Fruit fly (Drosophila melanogaster) whole organism, embryonic: Measurements from ENCODE around the gene CG33181.
A peak's percentile ranks its signal among the peaks of the same experiment; 100 is the strongest.

ENCODE experiments used
- Adf1 ChIP-seq: fragments of 200-800 bp; sonication (Bioruptor generic); IDR thresholded peaks from 2 replicates; pipeline ENCODE4 v1.3.6; 2022; ENCODE audit warnings: missing biosample characterization, missing genetic modification characterization
- Bteb2 ChIP-seq: fragments of 200-800 bp; sonication (Bioruptor generic); optimal IDR thresholded peaks from 2 replicates; lab custom pipeline; 2016; ENCODE audit warnings: missing biosample characterization, missing genetic modification characterization
- C15 ChIP-seq: fragments of 200-800 bp; sonication (Bioruptor generic); IDR thresholded peaks from 3 replicates; pipeline ENCODE4 v1.3.6; 2022; ENCODE audit warnings: missing biosample characterization, missing genetic modification characterization
- CG12071 ChIP-seq: fragments of 200-800 bp; sonication (Bioruptor generic); optimal IDR thresholded peaks from 3 replicates; lab custom pipeline; 2018; ENCODE audit warnings: missing biosample characterization, mild to moderate bottlenecking, missing genetic modification characterization
- CG12155 ChIP-seq: fragments of 200-800 bp; sonication (Bioruptor generic); optimal IDR thresholded peaks from 3 replicates; lab custom pipeline; 2016; ENCODE audit warnings: missing biosample characterization, missing genetic modification characterization
- CG12391 ChIP-seq: fragments of 200-800 bp; sonication (Bioruptor generic); optimal IDR thresholded peaks from 3 replicates; lab custom pipeline; 2018; ENCODE audit warnings: missing biosample characterization, mild to moderate bottlenecking, missing genetic modification characterization, moderate library complexity
- CG14860 ChIP-seq: fragments of 200-800 bp; sonication (Bioruptor generic); IDR thresholded peaks from 3 replicates; pipeline ENCODE4 v1.3.6; 2022; ENCODE audit warnings: missing biosample characterization, missing genetic modification characterization; ENCODE audit not compliant: partially characterized antibody
- CG16779 ChIP-seq: fragments of 200-800 bp; sonication (Bioruptor generic); IDR thresholded peaks from 2 replicates; pipeline ENCODE4 v1.3.6; 2022; ENCODE audit warnings: missing biosample characterization, missing genetic modification characterization
- CG17385 ChIP-seq: fragments of 200-800 bp; sonication (Bioruptor generic); optimal IDR thresholded peaks from 3 replicates; lab custom pipeline; 2018; ENCODE audit warnings: missing biosample characterization, mild to moderate bottlenecking, missing genetic modification characterization
- CG18262 ChIP-seq: fragments of 200-800 bp; optimal IDR thresholded peaks from 3 replicates; lab custom pipeline; 2019; ENCODE audit warnings: missing biosample characterization, mild to moderate bottlenecking, missing genetic modification characterization, moderate library complexity
- CG2120 ChIP-seq: fragments of 200-800 bp; sonication (Bioruptor generic); optimal IDR thresholded peaks from 3 replicates; lab custom pipeline; 2016; ENCODE audit warnings: missing biosample characterization, missing genetic modification characterization
- CG30020 ChIP-seq: fragments of 200-800 bp; optimal IDR thresholded peaks from 2 replicates; lab custom pipeline; 2019; ENCODE audit warnings: missing biosample characterization, mild to moderate bottlenecking, missing genetic modification characterization, moderate library complexity
- CG3065 ChIP-seq: fragments of 200-800 bp; sonication (Bioruptor generic); optimal IDR thresholded peaks from 2 replicates; lab custom pipeline; 2016; ENCODE audit warnings: missing biosample characterization, missing genetic modification characterization
- CG32767 ChIP-seq: fragments of 200-800 bp; sonication (Bioruptor generic); IDR thresholded peaks from 2 replicates; pipeline ENCODE4 v1.3.6; 2022; ENCODE audit warnings: missing biosample characterization, missing genetic modification characterization
- CG6765 ChIP-seq: fragments of 200-800 bp; sonication (Bioruptor generic); optimal IDR thresholded peaks from 3 replicates; lab custom pipeline; 2017; ENCODE audit warnings: missing biosample characterization, mild to moderate bottlenecking, missing genetic modification characterization
- CG7786 ChIP-seq: fragments of 200-800 bp; sonication (Bioruptor generic); optimal IDR thresholded peaks from 2 replicates; lab custom pipeline; 2016; ENCODE audit warnings: missing biosample characterization, missing genetic modification characterization
- CG8089 ChIP-seq: fragments of 200-800 bp; sonication (Bioruptor generic); optimal IDR thresholded peaks from 3 replicates; lab custom pipeline; 2016; ENCODE audit warnings: missing biosample characterization, missing genetic modification characterization
- Doc3 ChIP-seq: fragments of 200-800 bp; sonication (Bioruptor generic); IDR thresholded peaks from 3 replicates; pipeline ENCODE4 v1.3.6; 2022; ENCODE audit warnings: missing biosample characterization, missing genetic modification characterization; ENCODE audit not compliant: partially characterized antibody
- Dref ChIP-seq: fragments of 200-800 bp; sonication (Bioruptor generic); IDR thresholded peaks from 2 replicates; pipeline ENCODE4 v1.3.6; 2022; ENCODE audit warnings: missing biosample characterization, missing genetic modification characterization
- Ets97D ChIP-seq: fragments of 200-800 bp; sonication (Bioruptor generic); optimal IDR thresholded peaks from 3 replicates; lab custom pipeline; 2016; ENCODE audit warnings: missing biosample characterization, missing genetic modification characterization
- Gug ChIP-seq: fragments of 200-800 bp; sonication (Bioruptor generic); IDR thresholded peaks from 4 replicates; pipeline ENCODE4 v1.3.6; 2022; ENCODE audit warnings: missing biosample characterization, missing genetic modification characterization
- Hey ChIP-seq: fragments of 200-800 bp; sonication (Bioruptor generic); optimal IDR thresholded peaks from 3 replicates; lab custom pipeline; 2018; ENCODE audit warnings: missing biosample characterization, mild to moderate bottlenecking, missing genetic modification characterization
- Hr51 ChIP-seq, 2 experiments: fragments of 200-800 bp; sonication (Bioruptor generic); optimal IDR thresholded peaks; 2 replicates in 1 of 2; 3 replicates in 1 of 2; lab custom pipeline; 2016 to 2018; ENCODE audit warnings: missing biosample characterization in 2 of 2, missing genetic modification characterization in 2 of 2, mild to moderate bottlenecking in 1 of 2, moderate library complexity in 1 of 2
- MTF-1 ChIP-seq: fragments of 200-800 bp; sonication (Bioruptor generic); optimal IDR thresholded peaks from 2 replicates; lab custom pipeline; 2018; ENCODE audit warnings: missing biosample characterization, mild to moderate bottlenecking, missing genetic modification characterization, borderline replicate concordance
- Mad ChIP-seq: fragments of 200-800 bp; sonication (Bioruptor generic); optimal IDR thresholded peaks from 2 replicates; lab custom pipeline; 2016; ENCODE audit warnings: missing biosample characterization, missing genetic modification characterization
- Meics ChIP-seq: fragments of 200-800 bp; sonication (Bioruptor generic); optimal IDR thresholded peaks from 2 replicates; lab custom pipeline; 2017; ENCODE audit warnings: missing biosample characterization, mild to moderate bottlenecking, missing genetic modification characterization
- NK7.1 ChIP-seq: fragments of 200-800 bp; sonication (Bioruptor generic); optimal IDR thresholded peaks from 3 replicates; lab custom pipeline; 2016; ENCODE audit warnings: missing biosample characterization, missing genetic modification characterization
- Rfx ChIP-seq: fragments of 200-800 bp; sonication (Bioruptor generic); IDR thresholded peaks from 2 replicates; pipeline ENCODE4 v1.3.6; 2022; ENCODE audit warnings: missing biosample characterization, missing genetic modification characterization
- Side ChIP-seq: fragments of 200-800 bp; sonication (Bioruptor generic); optimal IDR thresholded peaks from 2 replicates; lab custom pipeline; 2016; ENCODE audit warnings: missing biosample characterization, missing genetic modification characterization
- Sox100B ChIP-seq: fragments of 200-800 bp; sonication (Bioruptor generic); optimal IDR thresholded peaks from 3 replicates; lab custom pipeline; 2018; ENCODE audit warnings: missing biosample characterization, mild to moderate bottlenecking, missing genetic modification characterization
- Ssrp ChIP-seq: fragments of 200-800 bp; sonication (Bioruptor generic); optimal IDR thresholded peaks from 2 replicates; lab custom pipeline; 2018; ENCODE audit warnings: missing biosample characterization, mild to moderate bottlenecking, missing genetic modification characterization, moderate library complexity
- bowl ChIP-seq: fragments of 200-800 bp; sonication (Bioruptor generic); IDR thresholded peaks from 2 replicates; pipeline ENCODE4 v1.3.6; 2022; ENCODE audit warnings: missing biosample characterization, missing genetic modification characterization
- br ChIP-seq: fragments of >200 bp; optimal IDR thresholded peaks from 2 replicates; lab custom pipeline; 2017
- cad ChIP-seq: fragments of >200 bp; optimal IDR thresholded peaks from 2 replicates; lab custom pipeline; 2017; ENCODE audit warnings: missing biosample characterization, missing genetic modification characterization
- chif ChIP-seq, 2 experiments: fragments of 200-800 bp; sonication (Bioruptor generic); optimal IDR thresholded peaks; 3 replicates each; lab custom pipeline; 2016; ENCODE audit warnings: missing biosample characterization in 2 of 2, missing genetic modification characterization in 2 of 2
- croc ChIP-seq: fragments of 200-800 bp; sonication (Bioruptor generic); conservative IDR thresholded peaks from 3 replicates; pipeline ENCODE4 v1.3.6; 2022; ENCODE audit warnings: missing biosample characterization, missing genetic modification characterization
- crp ChIP-seq, 2 experiments: fragments of 200-800 bp; sonication (Bioruptor generic); optimal IDR thresholded peaks; 2 replicates in 1 of 2; 3 replicates in 1 of 2; lab custom pipeline; 2017; ENCODE audit warnings: missing biosample characterization in 2 of 2, missing genetic modification characterization in 2 of 2, mild to moderate bottlenecking in 1 of 2, moderate library complexity in 1 of 2
- dan ChIP-seq: fragments of 200-800 bp; sonication (Bioruptor generic); IDR thresholded peaks from 2 replicates; pipeline ENCODE4 v1.3.6; 2022; ENCODE audit warnings: missing biosample characterization, missing genetic modification characterization
- dpn ChIP-seq, 2 experiments: fragments of 200-800 bp; sonication (Bioruptor generic); optimal IDR thresholded peaks; 3 replicates each; lab custom pipeline; 2016; ENCODE audit warnings: missing biosample characterization in 2 of 2, missing genetic modification characterization in 2 of 2
- ewg ChIP-seq: fragments of 200-800 bp; sonication (Bioruptor generic); optimal IDR thresholded peaks from 3 replicates; lab custom pipeline; 2017; ENCODE audit warnings: mild to moderate bottlenecking, missing biosample characterization, missing genetic modification reagents, missing genetic modification characterization
- fd96Cb ChIP-seq: fragments of 200-800 bp; sonication (Bioruptor generic); optimal IDR thresholded peaks from 2 replicates; lab custom pipeline; 2018; ENCODE audit warnings: missing biosample characterization, mild to moderate bottlenecking, missing genetic modification characterization, moderate library complexity
- gsb ChIP-seq: fragments of 200-800 bp; sonication (Bioruptor generic); IDR thresholded peaks from 2 replicates; pipeline ENCODE4 v1.3.6; 2022; ENCODE audit warnings: missing biosample characterization, missing genetic modification characterization
- her ChIP-seq: fragments of 200-800 bp; sonication (Bioruptor generic); optimal IDR thresholded peaks from 2 replicates; lab custom pipeline; 2016; ENCODE audit warnings: missing biosample characterization, missing genetic modification characterization
- jigr1 ChIP-seq: fragments of 200-800 bp; sonication (Bioruptor generic); IDR thresholded peaks from 3 replicates; pipeline ENCODE4 v1.3.6; 2022; ENCODE audit warnings: missing biosample characterization, missing genetic modification characterization
- mam ChIP-seq: fragments of 200-800 bp; sonication (Bioruptor generic); optimal IDR thresholded peaks from 3 replicates; lab custom pipeline; 2016; ENCODE audit warnings: missing biosample characterization, missing genetic modification characterization
- nerfin-2 ChIP-seq: fragments of 200-800 bp; sonication (Bioruptor generic); IDR thresholded peaks from 2 replicates; pipeline ENCODE4 v1.3.6; 2022; ENCODE audit warnings: missing biosample characterization, missing genetic modification characterization; ENCODE audit not compliant: partially characterized antibody
- pho ChIP-seq: fragments of 200-800 bp; sonication (Bioruptor generic); optimal IDR thresholded peaks from 2 replicates; lab custom pipeline; 2016; ENCODE audit warnings: missing biosample characterization, missing genetic modification characterization
- tin ChIP-seq: fragments of 200-800 bp; sonication (Bioruptor generic); optimal IDR thresholded peaks from 3 replicates; lab custom pipeline; 2016; ENCODE audit warnings: missing biosample characterization, missing genetic modification characterization
- tio ChIP-seq: fragments of 200-800 bp; sonication (Bioruptor generic); optimal IDR thresholded peaks from 2 replicates; lab custom pipeline; 2017; ENCODE audit warnings: missing biosample characterization, missing genetic modification characterization, inconsistent platforms
- twi ChIP-seq: fragments of 200-800 bp; optimal IDR thresholded peaks from 2 replicates; lab custom pipeline; 2019; ENCODE audit warnings: missing biosample characterization, mild to moderate bottlenecking, missing genetic modification characterization, moderate library complexity
- zfh2 ChIP-seq: fragments of 200-800 bp; sonication (Bioruptor generic); optimal IDR thresholded peaks from 2 replicates; lab custom pipeline; 2016; ENCODE audit warnings: missing biosample characterization, missing genetic modification characterization

Gene CG33181

DNA sequence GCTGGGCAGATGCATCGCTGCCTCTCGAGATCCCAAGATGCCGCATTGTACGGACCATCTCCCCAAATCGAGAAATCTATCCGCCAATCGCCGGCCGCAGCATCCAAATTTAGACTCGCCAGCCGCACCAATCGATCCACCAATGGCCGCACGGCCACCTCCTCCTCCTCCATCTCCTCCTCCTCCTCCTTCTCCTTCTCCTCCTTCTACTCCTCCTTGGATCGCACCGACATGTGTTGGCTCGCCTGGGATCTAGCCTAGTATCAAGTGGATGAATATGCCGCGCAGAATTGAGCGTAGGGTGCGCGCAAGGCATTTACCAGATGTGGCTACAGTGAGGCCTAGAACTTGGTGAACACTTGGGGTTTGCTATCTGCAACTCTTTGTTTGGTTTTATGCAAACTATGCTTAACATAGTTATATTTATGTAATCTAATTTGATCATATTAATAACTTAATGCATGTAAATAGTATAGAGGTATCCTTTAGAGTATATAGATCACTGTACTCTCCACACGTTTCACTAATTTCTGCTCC is 34.1 kb upstream of the CG33181 start, which contains the start of gene org-1 (continued):
- TF ChIP-seq cad (GFP tag; lab: Kevin White, UChicago) (no peak), Rfx (GFP tag; lab: Robert Waterston, UW) (peak; percentile 97), Dref (GFP tag; lab: Robert Waterston, UW) (0 out of 2 replicates have a peak, but pooled peaks have one; percentile 16), dpn (GFP tag; optimal IDR thresholded peaks at IDR 0.05; lab: Kevin White, UChicago) (peak; percentile 89 to 95), CG30020 (peak; percentile 77), jigr1 (GFP tag; lab: Robert Waterston, UW) (peak; percentile 97), pho (GFP tag; lab: Kevin White, UChicago) (peak; percentile 66), C15 (GFP tag; lab: Robert Waterston, UW) (peak; percentile 95), fd96Cb (peak; percentile 97), CG12155 (GFP tag; lab: Kevin White, UChicago) (peak; percentile 90), Side (peak; percentile 67), zfh2 (GFP tag; lab: Kevin White, UChicago) (peak; percentile 37), nerfin-2 (GFP tag; lab: Robert Waterston, UW) (no peak), CG14860 (GFP tag; lab: Robert Waterston, UW) (no peak), MTF-1 (GFP tag; lab: Kevin White, UChicago) (peak; percentile 91), tin (peak; percentile 95), Bteb2 (GFP tag; lab: Kevin White, UChicago) (peak; percentile 69), croc (GFP tag; lab: Robert Waterston, UW) (peak; percentile 98), Sox100B (GFP tag; lab: Kevin White, UChicago) (peak; percentile 88), CG3065 (GFP tag; lab: Kevin White, UChicago) (peak; percentile 89), CG8089 (GFP tag; lab: Kevin White, UChicago) (peak; percentile 80), bowl (peak; percentile 93), Gug (peak; percentile 98), Adf1 (GFP tag; lab: Robert Waterston, UW) (peak; percentile 69), Ssrp (tag; lab: Kevin White, UChicago) (peak; percentile 96), her (GFP tag; lab: Kevin White, UChicago) (peak; percentile 22), CG18262 (tag; lab: Kevin White, UChicago) (peak; percentile 96), Ets97D (GFP tag; lab: Kevin White, UChicago) (peak; percentile 57), ewg (GFP tag; lab: Kevin White, UChicago) (peak; percentile 88), CG32767 (peak; percentile 96), crp (GFP tag; optimal IDR thresholded peaks at IDR 0.05; lab: Kevin White, UChicago) (peak in 1 of 2 experiments; percentile 59), CG17385 (GFP tag; lab: Kevin White, UChicago) (peak; percentile 90), Meics (GFP tag; lab: Kevin White, UChicago) (peak; percentile 88), Hr51 (GFP tag; optimal IDR thresholded peaks at IDR 0.05; lab: Kevin White, UChicago) (peak; percentile 79 to 92), CG7786 (GFP tag; lab: Kevin White, UChicago) (peak; percentile 76), CG6765 (GFP tag; lab: Kevin White, UChicago) (peak; percentile 73), Hey (tag; lab: Kevin White, UChicago) (peak; percentile 75), CG12391 (tag; lab: Kevin White, UChicago) (peak; percentile 94), twi (tag; lab: Kevin White, UChicago) (peak; percentile 97), chif (GFP tag; optimal IDR thresholded peaks at IDR 0.05; lab: Kevin White, UChicago) (peak; percentile 82 to 95), NK7.1 (peak; percentile 75), mam (GFP tag; lab: Kevin White, UChicago) (peak; percentile 85), CG16779 (peak; percentile 82), Doc3 (GFP tag; lab: Robert Waterston, UW) (no peak), CG12071 (GFP tag; lab: Kevin White, UChicago) (peak; percentile 90), gsb (GFP tag; lab: Robert Waterston, UW) (peak; percentile 94), CG2120 (GFP tag; lab: Kevin White, UChicago) (peak; percentile 86), br (lab: Kevin White, UChicago) (no peak), tio (peak; percentile 92), Mad (GFP tag; lab: Kevin White, UChicago) (peak; percentile 79), dan (GFP tag; lab: Robert Waterston, UW) (peak; percentile 98)
